Worm (Caenorhabditis elegans): ENCODE data around the gene sru-7.

Gene sru-7

DNA sequence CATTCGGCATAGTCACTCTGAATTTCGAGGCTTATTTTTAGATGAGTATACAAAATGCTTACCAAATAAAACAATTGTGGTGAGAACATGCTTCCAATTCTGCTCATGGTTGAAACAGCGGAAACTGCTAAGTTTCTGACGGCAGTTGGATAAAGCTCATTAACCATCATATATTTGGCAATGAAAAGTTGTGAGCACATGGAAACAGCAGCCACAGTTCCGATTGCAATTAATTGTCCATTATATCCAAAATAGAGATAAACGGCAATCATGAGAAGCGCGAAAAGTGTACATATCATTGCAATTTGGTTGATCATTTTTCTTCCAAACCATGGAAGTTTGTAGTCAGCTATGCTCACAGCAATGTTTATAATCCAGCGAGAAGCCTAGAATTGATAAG, 31.2 kb upstream of the sru-7 start:
- TF ChIP-seq ceh-82 (tag; optimal IDR thresholded peaks at IDR 0.05) (no peak), egl-27 (tag; optimal IDR thresholded peaks at IDR 0.05) (no peak), lin-39 (tag; optimal IDR thresholded peaks at IDR 0.05) (no peak), nhr-237 (tag; optimal IDR thresholded peaks at IDR 0.05) (no peak)

DNA sequence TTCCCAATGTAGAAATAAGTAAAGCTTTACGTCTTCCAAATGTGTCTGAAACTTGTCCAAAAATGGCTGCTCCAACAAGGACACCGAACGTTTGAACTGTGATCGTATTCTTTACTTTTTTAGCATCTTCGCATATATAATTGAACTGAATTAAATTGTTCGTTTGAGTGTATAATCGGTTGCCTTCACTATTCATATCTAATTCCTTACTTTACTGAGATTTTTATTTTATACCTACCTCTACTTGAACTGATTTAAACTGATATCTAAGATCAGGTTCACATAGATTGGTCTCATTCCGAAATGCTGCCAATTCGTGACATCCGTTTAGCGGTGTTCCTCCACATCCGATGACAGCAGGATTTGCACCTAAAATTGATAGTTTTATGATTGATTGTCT, 30.0 kb upstream of the sru-7 start:
- TF ChIP-seq sma-9 (GFP tag; optimal IDR thresholded peaks at IDR 0.05): no peak
- TF ChIP-seq sma-9 (tag; optimal IDR thresholded peaks at IDR 0.05): no peak
- no peak for TF ChIP-seq nhr-25 (tag; optimal IDR thresholded peaks at IDR 0.05)
- no peak for TF ChIP-seq mdl-1 (tag; optimal IDR thresholded peaks at IDR 0.05)
- TF ChIP-seq unc-62 (GFP tag; optimal IDR thresholded peaks at IDR 0.05): no peak
- TF ChIP-seq sma-3 (GFP tag; optimal IDR thresholded peaks at IDR 0.05): no peak

DNA sequence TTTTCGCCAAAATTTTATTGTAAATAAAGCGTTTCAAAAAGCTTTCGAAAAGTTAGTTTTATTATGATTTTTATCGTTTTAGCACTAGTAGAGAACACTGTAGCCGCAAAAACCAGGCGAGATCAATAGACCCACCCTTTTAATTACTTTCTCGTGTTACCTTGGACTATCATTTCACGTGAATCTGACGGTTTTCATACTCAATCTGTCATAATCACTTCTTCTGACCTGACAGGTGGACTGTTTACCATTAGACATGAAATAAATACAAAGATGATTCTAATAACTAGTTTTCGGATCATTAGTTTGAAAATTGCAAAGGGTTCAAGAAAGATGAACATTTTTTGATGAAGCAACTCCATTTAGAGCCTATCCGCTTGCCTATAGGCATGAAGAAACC, 29.3 kb upstream of the sru-7 start:
- TF ChIP-seq ztf-4 (tag; optimal IDR thresholded peaks at IDR 0.05) (no peak), crh-2 (tag; optimal IDR thresholded peaks at IDR 0.05) (peak; percentile 14), Y55F3AM.14 (GFP tag; optimal IDR thresholded peaks at IDR 0.05) (no peak), nhr-6 (tag; optimal IDR thresholded peaks at IDR 0.05) (no peak), mdl-1 (tag; optimal IDR thresholded peaks at IDR 0.05) (peak in 1 of 2 experiments; percentile 12), ceh-16 (tag; optimal IDR thresholded peaks at IDR 0.05) (no peak), egl-27 (tag; optimal IDR thresholded peaks at IDR 0.05) (no peak), sma-9 (GFP tag; optimal IDR thresholded peaks at IDR 0.05) (peak; percentile 78), sma-9 (tag; optimal IDR thresholded peaks at IDR 0.05) (no peak), nhr-21 (tag; optimal IDR thresholded peaks at IDR 0.05) (peak; percentile 57), blmp-1 (tag; optimal IDR thresholded peaks at IDR 0.05; ENCODE audit: insufficient read depth) (peak; percentile 55), unc-55 (GFP tag; optimal IDR thresholded peaks at IDR 0.05) (no peak), lin-13 (GFP tag; optimal IDR thresholded peaks at IDR 0.05) (no peak), dmd-4 (tag; optimal IDR thresholded peaks at IDR 0.05) (no peak), mab-5 (tag; optimal IDR thresholded peaks at IDR 0.05) (peak; percentile 27), sma-3 (GFP tag; optimal IDR thresholded peaks at IDR 0.05) (peak; percentile 44), ztf-1 (GFP tag; conservative IDR thresholded peaks at IDR 0.05) (no peak), nhr-25 (tag; optimal IDR thresholded peaks at IDR 0.05) (peak; percentile 71)

DNA sequence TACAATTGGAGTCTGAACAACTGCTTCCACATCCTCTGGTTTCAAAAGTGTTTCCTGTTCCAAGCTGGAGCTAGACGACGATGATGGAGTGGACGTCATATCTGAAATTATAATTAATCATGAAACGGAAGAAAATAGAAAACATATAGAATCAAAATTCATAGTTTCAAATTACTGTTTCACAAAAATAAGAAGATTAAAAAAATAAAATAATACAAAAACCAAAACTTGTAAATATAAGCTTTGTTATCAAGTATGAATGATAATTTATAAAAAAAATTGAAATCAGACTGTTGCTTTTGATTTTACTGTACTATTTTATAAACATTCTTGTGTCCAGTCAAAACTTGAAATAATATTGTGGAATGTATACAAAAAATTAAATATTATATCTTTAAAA, 28.6 kb upstream of the sru-7 start, which contains the start of gene str-176:
TSS of gene str-176 (minus strand) at position 101 of the 400 bp plus-strand sequence.
- TF ChIP-seq elt-1 (tag; optimal IDR thresholded peaks at IDR 0.05) (no peak), nhr-21 (tag; optimal IDR thresholded peaks at IDR 0.05) (no peak), nhr-77 (tag; optimal IDR thresholded peaks at IDR 0.05) (no peak), lin-13 (GFP tag; optimal IDR thresholded peaks at IDR 0.05) (no peak)

DNA sequence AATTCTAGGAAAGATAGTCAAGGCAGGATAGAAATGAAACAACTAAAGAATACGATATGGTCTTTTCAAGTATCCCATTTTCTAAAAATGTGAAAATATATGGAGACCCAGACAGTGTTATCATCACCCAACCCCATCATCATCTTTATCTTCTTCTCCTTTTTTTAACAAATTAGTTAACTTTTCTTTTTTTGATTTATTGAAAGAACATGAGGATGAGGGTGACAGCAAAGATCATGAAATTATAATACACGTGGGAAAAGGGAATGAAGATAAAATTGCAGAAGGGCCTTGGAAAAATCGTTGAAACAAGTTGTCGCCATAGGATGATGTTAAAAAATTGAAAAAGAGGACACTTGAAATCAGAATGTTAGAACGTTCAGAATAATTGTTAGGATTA, 28.2 kb upstream of the sru-7 start:
- TF ChIP-seq sma-9 (GFP tag; optimal IDR thresholded peaks at IDR 0.05) (peak; percentile 28), sma-9 (tag; optimal IDR thresholded peaks at IDR 0.05) (no peak), lsy-2 (tag; optimal IDR thresholded peaks at IDR 0.05) (no peak), nhr-25 (tag; optimal IDR thresholded peaks at IDR 0.05) (peak; percentile 62), nhr-23 (tag; optimal IDR thresholded peaks at IDR 0.05) (no peak), ztf-4 (tag; optimal IDR thresholded peaks at IDR 0.05) (no peak), nhr-12 (tag; optimal IDR thresholded peaks at IDR 0.05) (no peak), skn-1 (tag; optimal IDR thresholded peaks at IDR 0.05) (no peak), crh-2 (tag; optimal IDR thresholded peaks at IDR 0.05) (peak; percentile 20), Y55F3AM.14 (GFP tag; optimal IDR thresholded peaks at IDR 0.05) (no peak), mdl-1 (tag; optimal IDR thresholded peaks at IDR 0.05) (peak in 1 of 2 experiments; percentile 6), blmp-1 (tag; optimal IDR thresholded peaks at IDR 0.05; ENCODE audit: insufficient read depth) (peak; percentile 39), nhr-6 (tag; optimal IDR thresholded peaks at IDR 0.05) (no peak), elt-1 (tag; optimal IDR thresholded peaks at IDR 0.05) (no peak), nhr-129 (tag; optimal IDR thresholded peaks at IDR 0.05) (no peak), nhr-10 (tag; optimal IDR thresholded peaks at IDR 0.05) (no peak)

DNA sequence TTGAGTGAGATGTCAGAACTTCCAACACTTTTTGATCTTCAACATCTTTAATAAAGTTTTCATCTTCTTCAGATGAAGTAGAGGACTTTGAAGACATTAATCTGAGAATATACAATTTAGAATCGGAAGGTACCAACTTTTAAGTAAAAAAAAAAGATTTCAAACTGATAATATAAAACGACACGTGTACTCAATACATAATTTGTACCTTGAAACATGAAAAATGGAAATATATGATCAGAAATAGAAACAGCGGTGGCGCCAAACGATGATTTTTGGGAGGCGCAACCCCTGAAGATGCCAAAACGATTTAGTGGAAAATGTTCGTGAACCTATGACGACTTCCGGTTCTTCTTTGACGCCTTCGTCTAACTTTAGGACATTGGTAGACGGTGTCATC, 19.8 kb upstream of the sru-7 start, which contains the start of gene oat-1:
TSS of gene oat-1 (minus strand) at position 101 of the 400 bp plus-strand sequence.
- TF ChIP-seq F13H6.1 (tag; optimal IDR thresholded peaks at IDR 0.05): no peak
- no peak for TF ChIP-seq unc-55 (GFP tag; optimal IDR thresholded peaks at IDR 0.05)
- TF ChIP-seq dmd-4 (tag; optimal IDR thresholded peaks at IDR 0.05): no peak
